Worm (Caenorhabditis elegans) whole organism, young adult: ENCODE measurements around the gene dgk-2.

Experiments used
- F39B2.1 ChIP-seq: fragments of 200-800 bp; sonication (Bioruptor generic); IDR thresholded peaks from 2 replicates; pipeline ENCODE4 v1.3.6; 2022; ENCODE audit warnings: missing genetic modification reagents, missing genetic modification characterization, missing compliant biosample characterization
- ZK185.1 ChIP-seq: sonication (generic microtip); optimal IDR thresholded peaks from 2 replicates; lab custom pipeline; 2016; ENCODE audit warnings: mild to moderate bottlenecking, missing genetic modification characterization, missing compliant biosample characterization; ENCODE audit not compliant: poor library complexity, severe bottlenecking
- attf-5 ChIP-seq: fragments of 200-800 bp; sonication (Bioruptor generic); optimal IDR thresholded peaks from 2 replicates; lab custom pipeline; 2018; ENCODE audit warnings: mild to moderate bottlenecking, missing genetic modification characterization, missing compliant biosample characterization
- ccch-3 ChIP-seq: fragments of 200-800 bp; sonication (Bioruptor generic); optimal IDR thresholded peaks from 2 replicates; lab custom pipeline; 2018; ENCODE audit warnings: mild to moderate bottlenecking, missing genetic modification characterization, missing compliant biosample characterization
- ets-4 ChIP-seq: fragments of 200-800 bp; sonication (Bioruptor generic); optimal IDR thresholded peaks from 2 replicates; lab custom pipeline; 2018; ENCODE audit warnings: mild to moderate bottlenecking, missing genetic modification characterization, missing compliant biosample characterization
- mxl-1 ChIP-seq: sonication (generic microtip); optimal IDR thresholded peaks from 2 replicates; lab custom pipeline; 2016; ENCODE audit warnings: missing genetic modification characterization, missing compliant biosample characterization
- nfya-1 ChIP-seq: sonication (generic microtip); optimal IDR thresholded peaks from 2 replicates; lab custom pipeline; 2017; ENCODE audit warnings: antibody characterized with exemption, missing compliant biosample characterization, missing genetic modification characterization, borderline replicate concordance; ENCODE audit not compliant: insufficient read depth
- nhr-120 ChIP-seq: fragments of 200-800 bp; sonication (Bioruptor generic); IDR thresholded peaks from 2 replicates; pipeline ENCODE4 v1.3.6; 2022; ENCODE audit warnings: missing genetic modification characterization, missing compliant biosample characterization
- pha-4 ChIP-seq: fragments of 150-350 bp; sonication (generic microtip); optimal IDR thresholded peaks from 2 replicates; lab custom pipeline; 2014; ENCODE audit warnings: missing biosample characterization, missing genetic modification reagents, missing genetic modification characterization
- snpc-4 ChIP-seq, 5 experiments: fragments of 150-350 bp in 1 of 5; sonication (generic microtip) in 4 of 5; optimal IDR thresholded peaks; 2 replicates each; lab custom pipeline; 2014 to 2018; ENCODE audit warnings: missing genetic modification characterization in 5 of 5, missing biosample characterization in 3 of 5, antibody characterized with exemption in 2 of 5, mild to moderate bottlenecking in 2 of 5, missing compliant biosample characterization in 2 of 5, missing genotype in 2 of 5, moderate library complexity in 2 of 5, missing genetic modification reagents in 1 of 5
- tbx-9 ChIP-seq: sonication (generic microtip); optimal IDR thresholded peaks from 2 replicates; lab custom pipeline; 2016; ENCODE audit warnings: borderline replicate concordance, missing genetic modification characterization, inconsistent platforms, missing compliant biosample characterization
- ztf-6 ChIP-seq: fragments of 200-800 bp; sonication (Bioruptor generic); IDR thresholded peaks from 2 replicates; pipeline ENCODE4 v1.3.6; 2022; ENCODE audit warnings: missing genetic modification reagents, missing genetic modification characterization, missing compliant biosample characterization

- TF ChIP-seq nhr-120 (GFP tag; lab: Robert Waterston, UW), result no peak
- no peak for TF ChIP-seq attf-5 (GFP tag; lab: Kevin White, UChicago)
- no peak for TF ChIP-seq ztf-6
- TF ChIP-seq ets-4 (GFP tag; lab: Kevin White, UChicago), result no peak
- TF ChIP-seq ZK185.1 (tag; lab: Kevin White, UChicago), result no peak
- no peak for TF ChIP-seq F39B2.1 (GFP tag; lab: Robert Waterston, UW)
- TF ChIP-seq pha-4 (tag; lab: Kevin White, UChicago), result no peak
- no peak for TF ChIP-seq nfya-1 (tag; lab: Kevin White, UChicago)
- TF ChIP-seq tbx-9 (tag; lab: Kevin White, UChicago), result no peak
- no peak for TF ChIP-seq mxl-1 (tag; lab: Kevin White, UChicago)
- no peak for TF ChIP-seq snpc-4 (GFP tag; optimal IDR thresholded peaks at IDR 0.05; lab: Kevin White, UChicago)
- no peak for TF ChIP-seq snpc-4 (tag; optimal IDR thresholded peaks at IDR 0.05; lab: Kevin White, UChicago)
- TF ChIP-seq ccch-3 (GFP tag; lab: Kevin White, UChicago), result no peak
Observed at ce11 chrX:4519968-4520367, 15.8 kb upstream of the dgk-2 start.
